Fruit fly (Drosophila melanogaster): ENCODE results near the gene IP3K2.

Gene IP3K2

dm6 chrX:13284548-13284974 lies 18.9 kb upstream of the IP3K2 start (continued):
- TF ChIP-seq Aef1 (GFP tag; IDR thresholded peaks at IDR 0.05) (no peak), CG3407 (GFP tag; optimal IDR thresholded peaks at IDR 0.05) (no peak), Doc2 (GFP tag; IDR thresholded peaks at IDR 0.05) (no peak), CG2199 (GFP tag; IDR thresholded peaks at IDR 0.05) (no peak), Hr3 (GFP tag; optimal IDR thresholded peaks at IDR 0.05) (no peak), Hmr (GFP tag; optimal IDR thresholded peaks at IDR 0.05) (peak; percentile 14), chif (GFP tag; optimal IDR thresholded peaks at IDR 0.05) (no peak), pros (GFP tag; optimal IDR thresholded peaks at IDR 0.05) (peak; percentile 26), crol (GFP tag; IDR thresholded peaks at IDR 0.05) (peak; percentile 86), CG8281 (tag; optimal IDR thresholded peaks at IDR 0.05) (no peak), Adf1 (GFP tag; IDR thresholded peaks at IDR 0.05) (no peak), CG15479 (GFP tag; optimal IDR thresholded peaks at IDR 0.05) (peak; percentile 48), Gug (GFP tag; IDR thresholded peaks at IDR 0.05) (no peak), CG9876 (GFP tag; optimal IDR thresholded peaks at IDR 0.05) (no peak), tna (GFP tag; IDR thresholded peaks at IDR 0.05; ENCODE audit: partially characterized antibody) (no peak), cad (GFP tag; optimal IDR thresholded peaks at IDR 0.05) (no peak), Antp (GFP tag; optimal IDR thresholded peaks at IDR 0.05) (no peak)

DNA sequence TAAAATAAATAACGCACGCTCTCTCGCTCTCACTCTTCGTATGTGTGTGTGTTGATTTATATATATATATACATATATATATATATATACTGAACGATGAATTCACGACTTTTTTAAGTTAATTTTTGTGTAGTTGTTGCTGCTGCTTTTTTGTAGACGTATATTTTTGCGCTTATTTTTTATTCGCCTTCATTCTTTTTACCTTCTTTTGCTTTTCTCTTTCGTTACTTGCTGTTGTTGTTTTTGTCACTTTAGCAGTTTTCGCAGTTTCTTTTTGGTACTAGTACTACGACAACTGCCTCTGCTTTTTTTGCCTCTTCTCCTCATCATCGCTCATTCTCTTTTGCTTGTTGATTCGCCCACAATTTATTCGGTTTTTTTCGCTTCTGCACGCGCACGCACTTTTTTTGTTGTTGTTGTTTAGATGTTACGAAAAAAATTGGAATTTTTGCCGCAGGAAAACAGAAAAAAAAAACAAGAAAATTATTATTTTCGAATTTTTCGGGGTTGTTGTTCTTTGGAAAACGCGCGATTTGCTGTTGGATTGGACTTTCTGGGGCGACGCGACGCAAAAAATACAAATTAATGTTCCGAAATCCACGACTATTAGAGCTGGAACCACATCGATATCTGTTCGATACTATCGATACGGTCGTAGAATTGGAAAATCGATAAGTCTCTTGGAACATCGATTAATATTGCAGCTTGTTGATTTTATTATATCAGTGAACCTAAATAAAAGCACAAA lies 18.3 kb upstream of the IP3K2 start, which contains the start of the genes HDAC4 and CG15743:
TSS of gene HDAC4 (minus strand) at position 632 of the 748 bp plus-strand sequence.
TSS of gene CG15743 (plus strand) at position 707 of the 748 bp plus-strand sequence.
- TF ChIP-seq psq (GFP tag; optimal IDR thresholded peaks at IDR 0.05) (peak; percentile 92), CG2116 (GFP tag; optimal IDR thresholded peaks at IDR 0.05) (peak; percentile 78), CG10462 (GFP tag; optimal IDR thresholded peaks at IDR 0.05) (no peak), CG10366 (GFP tag; IDR thresholded peaks at IDR 0.05) (no peak), ttk (GFP tag; IDR thresholded peaks at IDR 0.05) (no peak), HmgZ (tag; optimal IDR thresholded peaks at IDR 0.05) (no peak), croc (GFP tag; conservative IDR thresholded peaks at IDR 0.05) (no peak), unc-4 (GFP tag; IDR thresholded peaks at IDR 0.05; ENCODE audit: partially characterized antibody) (peak; percentile 92), repo (GFP tag; optimal IDR thresholded peaks at IDR 0.05) (no peak), CG6791 (GFP tag; IDR thresholded peaks at IDR 0.05; ENCODE audit: partially characterized antibody) (peak; percentile 91), Ptx1 (GFP tag; IDR thresholded peaks at IDR 0.05) (no peak), Chrac-16 (GFP tag; optimal IDR thresholded peaks at IDR 0.05) (no peak), MTF-1 (GFP tag; optimal IDR thresholded peaks at IDR 0.05; ENCODE audit: borderline replicate concordance) (no peak), exex (tag; optimal IDR thresholded peaks at IDR 0.05) (no peak), Mes4 (GFP tag; optimal IDR thresholded peaks at IDR 0.05) (no peak), H15 (GFP tag; IDR thresholded peaks at IDR 0.05) (no peak), CG31441 (GFP tag; IDR thresholded peaks at IDR 0.05) (no peak), bab2 (GFP tag; optimal IDR thresholded peaks at IDR 0.05) (no peak), trh (GFP tag; optimal IDR thresholded peaks at IDR 0.05) (no peak), CG12299 (tag; optimal IDR thresholded peaks at IDR 0.05) (no peak), trem (tag; optimal IDR thresholded peaks at IDR 0.05) (no peak), CG12236 (GFP tag; optimal IDR thresholded peaks at IDR 0.05) (no peak), gt (GFP tag; IDR thresholded peaks at IDR 0.05) (no peak), nerfin-1 (tag; optimal IDR thresholded peaks at IDR 0.05) (peak; percentile 18), Dp (GFP tag; optimal IDR thresholded peaks at IDR 0.05) (peak; percentile 15), CG15073 (GFP tag; optimal IDR thresholded peaks at IDR 0.05) (no peak), CG2129 (GFP tag; IDR thresholded peaks at IDR 0.05; ENCODE audit: partially characterized antibody) (peak; percentile 77), CG14050 (GFP tag; IDR thresholded peaks at IDR 0.05) (no peak), onecut (GFP tag; IDR thresholded peaks at IDR 0.05) (no peak), Fer3 (tag; optimal IDR thresholded peaks at IDR 0.05) (no peak), CG9437 (GFP tag; optimal IDR thresholded peaks at IDR 0.05) (no peak), Dip2 (GFP tag; IDR thresholded peaks at IDR 0.05) (no peak), CG10543 (GFP tag; optimal IDR thresholded peaks at IDR 0.05) (no peak), ro (GFP tag; IDR thresholded peaks at IDR 0.05) (no peak)

Measured in whole organism, embryonic.